Worm (Caenorhabditis elegans) whole organism, L4 larva: ENCODE results near the gene C25G4.17.

Source experiments
- F49E8.2 ChIP-seq: sonication (generic microtip); optimal IDR thresholded peaks from 2 replicates; lab custom pipeline; 2016; ENCODE audit warnings: missing compliant biosample characterization, mild to moderate bottlenecking, missing genetic modification characterization, borderline replicate concordance
- Y48G9A.11 ChIP-seq: fragments of 200-800 bp; sonication (Bioruptor generic); IDR thresholded peaks from 2 replicates; pipeline ENCODE4 v1.3.6; 2022; ENCODE audit warnings: missing genetic modification reagents, missing genetic modification characterization, missing compliant biosample characterization
- ZK337.2 ChIP-seq: fragments of 200-800 bp; sonication (Bioruptor generic); IDR thresholded peaks from 2 replicates; pipeline ENCODE4 v1.3.6; 2022; ENCODE audit warnings: missing genetic modification reagents, missing genetic modification characterization, missing compliant biosample characterization
- aha-1 ChIP-seq: fragments of 150-350 bp; peaks from one replicate; lab custom pipeline; 2014; ENCODE audit warnings: missing biosample characterization, missing genetic modification characterization
- aly-2 ChIP-seq: sonication (generic microtip); optimal IDR thresholded peaks from 2 replicates; lab custom pipeline; 2018; ENCODE audit warnings: missing biosample characterization, missing genetic modification characterization
- ama-1 ChIP-seq: fragments of 150-350 bp; optimal IDR thresholded peaks from 2 replicates; lab custom pipeline; 2014; ENCODE audit warnings: inconsistent platforms, mixed read lengths
- arid-1 ChIP-seq: fragments of 200-800 bp; sonication (Bioruptor generic); conservative IDR thresholded peaks from 2 replicates; pipeline ENCODE4 v1.3.6; 2022; ENCODE audit warnings: missing genetic modification reagents, missing genetic modification characterization, missing compliant biosample characterization
- ceh-20 ChIP-seq: fragments of 200-800 bp; sonication (Bioruptor generic); IDR thresholded peaks from 2 replicates; pipeline ENCODE4 v1.3.6; 2022; ENCODE audit warnings: missing genetic modification reagents, missing genetic modification characterization, missing compliant biosample characterization
- ces-1 ChIP-seq: fragments of 150-350 bp; sonication (generic microtip); optimal IDR thresholded peaks from 4 replicates; lab custom pipeline; 2014; ENCODE audit warnings: missing biosample characterization, missing genetic modification reagents, missing genetic modification characterization
- cey-2 ChIP-seq: sonication (generic microtip); optimal IDR thresholded peaks from 3 replicates; lab custom pipeline; 2017; ENCODE audit warnings: missing genetic modification characterization, mild to moderate bottlenecking, missing compliant biosample characterization, antibody characterized with exemption, borderline replicate concordance; ENCODE audit not compliant: insufficient read depth
- ctbp-1 ChIP-seq: fragments of 200-800 bp; sonication (Bioruptor generic); IDR thresholded peaks from 2 replicates; pipeline ENCODE4 v1.3.6; 2022; ENCODE audit warnings: missing genetic modification reagents, missing genetic modification characterization, missing compliant biosample characterization
- daf-16 ChIP-seq, 3 experiments: sonication (generic microtip); optimal IDR thresholded peaks; 2 replicates each; lab custom pipeline; 2016 to 2017; ENCODE audit warnings: missing genetic modification characterization in 3 of 3, missing genetic modification reagents in 3 of 3, mild to moderate bottlenecking in 2 of 3, missing compliant biosample characterization in 2 of 3, missing biosample characterization in 1 of 3, moderate library complexity in 1 of 3
- dmd-6 ChIP-seq: fragments of 200-800 bp; sonication (Bioruptor generic); IDR thresholded peaks from 2 replicates; pipeline ENCODE4 v1.3.6; 2022; ENCODE audit warnings: missing genetic modification reagents, missing genetic modification characterization, missing compliant biosample characterization
- dmd-8 ChIP-seq: fragments of 200-800 bp; sonication (Bioruptor generic); IDR thresholded peaks from 2 replicates; pipeline ENCODE4 v1.3.6; 2022; ENCODE audit warnings: missing genetic modification characterization, missing compliant biosample characterization
- dpl-1 ChIP-seq: fragments of 150-350 bp; optimal IDR thresholded peaks from 2 replicates; lab custom pipeline; 2014; ENCODE audit warnings: missing biosample characterization, missing genetic modification reagents, missing genetic modification characterization
- egl-27 ChIP-seq: sonication (generic microtip); optimal IDR thresholded peaks from 3 replicates; lab custom pipeline; 2017; ENCODE audit warnings: missing biosample characterization, missing genetic modification reagents, missing genetic modification characterization
- fkh-10 ChIP-seq: fragments of 150-350 bp; optimal IDR thresholded peaks from 2 replicates; lab custom pipeline; 2014; ENCODE audit warnings: missing biosample characterization, missing genetic modification reagents, missing genetic modification characterization
- hlh-11 ChIP-seq: fragments of 200-800 bp; sonication (Bioruptor generic); optimal IDR thresholded peaks from 2 replicates; lab custom pipeline; 2018; ENCODE audit warnings: mild to moderate bottlenecking, missing genetic modification characterization, missing compliant biosample characterization
- hlh-30 ChIP-seq: sonication (generic microtip); optimal IDR thresholded peaks from 2 replicates; lab custom pipeline; 2017; ENCODE audit warnings: antibody characterized with exemption, mild to moderate bottlenecking, missing genetic modification characterization, missing compliant biosample characterization; ENCODE audit not compliant: insufficient read depth
- lin-13 ChIP-seq: fragments of 150-350 bp; optimal IDR thresholded peaks from 2 replicates; lab custom pipeline; 2014; ENCODE audit warnings: missing biosample characterization, missing genetic modification reagents, missing genetic modification characterization
- lir-3 ChIP-seq: sonication (generic microtip); optimal IDR thresholded peaks from 2 replicates; lab custom pipeline; 2016; ENCODE audit warnings: mild to moderate bottlenecking, missing genetic modification characterization, missing compliant biosample characterization
- lsy-2 ChIP-seq, 2 experiments: fragments of 150-350 bp in 1 of 2; sonication (generic microtip) in 1 of 2; optimal IDR thresholded peaks; 2 replicates each; lab custom pipeline; 2014 to 2017; ENCODE audit warnings: missing biosample characterization in 2 of 2, missing genetic modification characterization in 2 of 2
- madf-5 ChIP-seq, 2 experiments: fragments of 200-800 bp; sonication (Bioruptor generic); IDR thresholded peaks; 2 replicates each; pipeline ENCODE4 v1.3.6; 2022; ENCODE audit warnings: missing compliant biosample characterization in 2 of 2, missing genetic modification characterization in 2 of 2
- mxl-3 ChIP-seq: fragments of 200-800 bp; sonication (Bioruptor generic); optimal IDR thresholded peaks from 2 replicates; lab custom pipeline; 2018; ENCODE audit warnings: mild to moderate bottlenecking, missing genetic modification characterization, missing compliant biosample characterization
- nhr-102 ChIP-seq: sonication (generic microtip); optimal IDR thresholded peaks from 2 replicates; lab custom pipeline; 2016; ENCODE audit warnings: mild to moderate bottlenecking, missing genetic modification characterization, moderate library complexity, missing compliant biosample characterization
- nhr-237 ChIP-seq: sonication (generic microtip); optimal IDR thresholded peaks from 2 replicates; lab custom pipeline; 2017; ENCODE audit warnings: missing biosample characterization, missing genetic modification characterization
- nhr-25 ChIP-seq: sonication (generic microtip); optimal IDR thresholded peaks from 2 replicates; lab custom pipeline; 2017; ENCODE audit warnings: missing genetic modification characterization, mild to moderate bottlenecking, missing compliant biosample characterization, antibody characterized with exemption, moderate library complexity, borderline replicate concordance; ENCODE audit not compliant: insufficient read depth
- nhr-28 ChIP-seq: fragments of 150-350 bp; optimal IDR thresholded peaks from 2 replicates; lab custom pipeline; 2014; ENCODE audit warnings: missing biosample characterization, missing genetic modification characterization
- nhr-48 ChIP-seq: sonication (generic microtip); optimal IDR thresholded peaks from 2 replicates; lab custom pipeline; 2016; ENCODE audit warnings: mild to moderate bottlenecking, missing genetic modification characterization, missing compliant biosample characterization
- pha-4 ChIP-seq, 2 experiments: fragments of 150-350 bp in 1 of 2; fragments of 200-800 bp in 1 of 2; sonication (Bioruptor generic) in 1 of 2; IDR thresholded peaks in 1 of 2; optimal IDR thresholded peaks in 1 of 2; 2 replicates each; pipeline versions ENCODE4 v1.3.6 to Lab custom; 2014 to 2022; ENCODE audit warnings: missing genetic modification characterization in 2 of 2, missing genetic modification reagents in 2 of 2, missing biosample characterization in 1 of 2, missing compliant biosample characterization in 1 of 2
- pqm-1 ChIP-seq: sonication (generic microtip); optimal IDR thresholded peaks from 2 replicates; lab custom pipeline; 2017; ENCODE audit warnings: missing biosample characterization, missing genetic modification characterization
- sdz-12 ChIP-seq: fragments of 200-800 bp; sonication (Bioruptor generic); optimal IDR thresholded peaks from 2 replicates; lab custom pipeline; 2018; ENCODE audit warnings: mild to moderate bottlenecking, missing genetic modification characterization, missing compliant biosample characterization
- snpc-1.2 ChIP-seq: fragments of 200-800 bp; sonication (Bioruptor generic); IDR thresholded peaks from 2 replicates; pipeline ENCODE4 v1.3.6; 2022; ENCODE audit warnings: missing genetic modification reagents, missing genetic modification characterization, missing compliant biosample characterization
- tag-97 ChIP-seq: fragments of 200-800 bp; sonication (Bioruptor generic); IDR thresholded peaks from 2 replicates; pipeline ENCODE4 v1.3.6; 2022; ENCODE audit warnings: missing genetic modification characterization, missing compliant biosample characterization
- tra-1 ChIP-seq: fragments of 200-800 bp; sonication (Bioruptor generic); IDR thresholded peaks from 2 replicates; pipeline ENCODE4 v1.3.6; 2022; ENCODE audit warnings: missing genetic modification reagents, missing genetic modification characterization, missing compliant biosample characterization
- unc-62 ChIP-seq, 3 experiments: fragments of 150-350 bp in 1 of 3; sonication (generic microtip); optimal IDR thresholded peaks in 2 of 3; peaks in 1 of 3; 1 replicate in 1 of 3; 2 replicates in 2 of 3; lab custom pipeline; 2014 to 2017; ENCODE audit warnings: missing biosample characterization in 3 of 3, missing genetic modification characterization in 3 of 3, missing genetic modification reagents in 3 of 3, missing genotype in 1 of 3
- vab-7 ChIP-seq: fragments of 200-800 bp; sonication (Bioruptor generic); IDR thresholded peaks from 2 replicates; pipeline ENCODE4 v1.3.6; 2022; ENCODE audit warnings: missing genetic modification reagents, missing genetic modification characterization, missing compliant biosample characterization
- zag-1 ChIP-seq: fragments of 150-350 bp; optimal IDR thresholded peaks from 2 replicates; lab custom pipeline; 2014; ENCODE audit warnings: missing biosample characterization, missing genetic modification characterization
- zfp-2 ChIP-seq: sonication (generic microtip); optimal IDR thresholded peaks from 2 replicates; lab custom pipeline; 2016; ENCODE audit warnings: mild to moderate bottlenecking, missing genetic modification characterization, missing compliant biosample characterization
- zip-11 ChIP-seq: fragments of 200-800 bp; sonication (Bioruptor generic); IDR thresholded peaks from 2 replicates; pipeline ENCODE4 v1.3.6; 2022; ENCODE audit warnings: missing genetic modification characterization, missing compliant biosample characterization
- ztf-11 ChIP-seq: fragments of 150-350 bp; optimal IDR thresholded peaks from 2 replicates; lab custom pipeline; 2014; ENCODE audit warnings: missing biosample characterization, missing genetic modification characterization
- ztf-7 ChIP-seq: fragments of 150-350 bp; optimal IDR thresholded peaks from 2 replicates; lab custom pipeline; 2014; ENCODE audit warnings: missing biosample characterization, missing genetic modification characterization

C25G4.17 gene

DNA sequence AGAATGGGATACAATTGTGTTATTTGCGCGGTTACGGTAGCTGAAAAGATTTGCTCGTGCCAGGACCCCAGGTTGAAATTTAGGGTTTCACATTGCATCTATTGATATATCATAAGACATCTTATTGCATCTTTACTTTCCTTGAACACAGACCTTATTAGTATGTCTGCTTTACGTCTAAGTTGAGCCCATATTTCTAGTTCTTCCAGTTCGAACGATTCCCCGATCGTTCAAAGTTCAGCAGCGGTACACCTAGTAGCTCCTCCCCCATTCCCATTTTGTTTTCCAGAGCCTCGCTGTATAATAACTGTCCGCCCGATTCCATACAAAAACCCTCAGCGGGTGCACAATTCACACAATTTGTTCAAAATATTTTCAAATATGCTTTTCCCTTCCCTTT lies at the start of gene C25G4.17:
TSS of gene C25G4.17 (plus strand) at position 301 of the 400 bp plus-strand sequence.
- no peak for TF ChIP-seq sdz-12 (GFP tag; lab: Kevin White, UChicago)
- TF ChIP-seq madf-5 (GFP tag; IDR thresholded peaks at IDR 0.05; lab: Robert Waterston, UW): no peak
- no peak for TF ChIP-seq dmd-8
- TF ChIP-seq lir-3 (tag; lab: Kevin White, UChicago): no peak
- TF ChIP-seq, all 104 proteins: peak for 0

ce11 chrIV:12396645-12397258 lies 45.1 kb upstream of the C25G4.17 start:
- TF ChIP-seq nhr-48 (peak; percentile 46), nhr-28 (tag; lab: Kevin White, UChicago) (peak; percentile 48), Y48G9A.11 (GFP tag; lab: Robert Waterston, UW) (no peak), hlh-30 (tag; lab: Kevin White, UChicago) (peak; percentile 59), nhr-25 (peak; percentile 8), aha-1 (tag; lab: Kevin White, UChicago) (peak; percentile 81), hlh-11 (tag; lab: Kevin White, UChicago) (peak; percentile 52), nhr-102 (tag; lab: Kevin White, UChicago) (no peak), mxl-3 (peak; percentile 44), dpl-1 (peak; percentile 13), lsy-2 (tag; optimal IDR thresholded peaks at IDR 0.05; lab: Kevin White, UChicago) (peak in 1 of 2 experiments; percentile 51), tag-97 (no peak), unc-62 (GFP tag; optimal IDR thresholded peaks at IDR 0.05 in 1 of 2; lab: Kevin White, UChicago) (peak in 1 of 2 experiments; percentile 57), unc-62 (tag; optimal IDR thresholded peaks at IDR 0.05; lab: Kevin White, UChicago) (no peak)

DNA sequence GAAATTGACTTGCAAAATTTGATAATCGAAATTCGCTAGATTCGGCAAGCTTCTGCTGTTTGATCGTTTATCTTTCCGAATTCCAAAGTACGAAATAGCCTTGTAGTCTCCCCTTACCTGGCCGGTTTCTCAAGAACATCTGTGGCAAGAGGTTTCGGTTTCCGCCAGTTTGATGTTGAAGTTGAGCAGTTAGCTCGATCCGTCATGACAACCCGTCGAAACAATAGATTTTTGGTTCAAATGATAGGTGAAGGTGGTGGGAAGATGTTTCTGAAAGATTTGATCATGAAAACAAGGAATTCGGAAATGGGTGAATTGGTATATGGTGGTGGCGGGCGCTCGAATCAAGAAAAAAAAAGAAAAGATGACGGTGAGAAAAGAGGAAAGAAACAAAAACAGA lies 43.4 kb upstream of the C25G4.17 start, which contains the start of gene acs-20:
TSS of gene acs-20 (minus strand) at position 270 of the 400 bp plus-strand sequence.
- TF ChIP-seq egl-27 (tag; lab: Kevin White, UChicago) (no peak), unc-62 (GFP tag; optimal IDR thresholded peaks at IDR 0.05 in 1 of 2; lab: Kevin White, UChicago) (peak in 1 of 2 experiments; percentile 76), unc-62 (tag; optimal IDR thresholded peaks at IDR 0.05; lab: Kevin White, UChicago) (no peak), ama-1 (lab: Kevin White, UChicago) (peak; percentile 1)

DNA sequence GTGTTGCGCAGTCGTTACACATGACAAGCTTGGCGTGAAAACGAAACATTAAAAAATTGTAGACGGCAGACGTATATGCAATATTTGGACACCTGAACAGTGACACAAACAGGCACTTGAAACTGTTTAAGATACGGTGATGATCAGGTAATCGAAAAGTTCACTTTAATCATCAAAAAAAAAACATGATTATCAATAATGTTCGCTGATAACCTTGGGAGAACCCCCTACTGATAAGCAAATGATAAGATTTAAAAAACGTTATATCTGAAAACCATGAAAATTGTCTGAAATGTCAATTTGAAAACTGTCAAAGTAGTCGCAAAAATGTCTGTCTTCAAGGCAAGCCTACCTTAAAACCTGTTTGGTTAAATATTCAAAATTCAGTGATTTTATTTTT lies 41.8 kb upstream of the C25G4.17 start:
- no peak for TF ChIP-seq zip-11 (GFP tag; lab: Robert Waterston, UW)
- TF ChIP-seq hlh-30 (tag; lab: Kevin White, UChicago): peak; percentile 45
- peak; percentile 58 for TF ChIP-seq hlh-11 (tag; lab: Kevin White, UChicago)
- no peak for TF ChIP-seq lin-13 (GFP tag; lab: Kevin White, UChicago)
- no peak for TF ChIP-seq daf-16 (GFP tag; optimal IDR thresholded peaks at IDR 0.05; lab: Kevin White, UChicago)
- TF ChIP-seq daf-16 (tag; optimal IDR thresholded peaks at IDR 0.05; lab: Kevin White, UChicago): peak; percentile 67
- TF ChIP-seq vab-7 (GFP tag; lab: Robert Waterston, UW): no peak
- TF ChIP-seq arid-1 (GFP tag; lab: Robert Waterston, UW): no peak
- TF ChIP-seq ztf-7: peak; percentile 50
- peak; percentile 55 for TF ChIP-seq cey-2 (tag; lab: Kevin White, UChicago)
- peak; percentile 24; the same call in 1 of the 2 replicates for TF ChIP-seq ceh-20 (GFP tag; lab: Robert Waterston, UW)
- TF ChIP-seq fkh-10 (GFP tag; lab: Kevin White, UChicago): no peak
- no peak for TF ChIP-seq ces-1 (GFP tag; lab: Kevin White, UChicago)
- peak; percentile 86 for TF ChIP-seq tra-1 (GFP tag; lab: Robert Waterston, UW)
- no peak for TF ChIP-seq aly-2 (tag; lab: Kevin White, UChicago)
- peak; percentile 80 for TF ChIP-seq pqm-1 (tag; lab: Kevin White, UChicago)
- TF ChIP-seq ZK337.2: no peak
- TF ChIP-seq snpc-1.2: no peak
- TF ChIP-seq nhr-237: no peak
- TF ChIP-seq mxl-3: peak; percentile 11
- peak; percentile 95 for TF ChIP-seq dmd-6 (GFP tag; lab: Robert Waterston, UW)
- no peak for TF ChIP-seq ztf-11
- no peak for TF ChIP-seq F49E8.2
- TF ChIP-seq nhr-48: peak; percentile 38
- TF ChIP-seq zag-1 (tag; lab: Kevin White, UChicago): no peak
- TF ChIP-seq ctbp-1: no peak
- no peak for TF ChIP-seq zfp-2
- 0 out of 2 replicates have a peak, but pooled peaks have one; percentile 14 for TF ChIP-seq pha-4 (GFP tag; IDR thresholded peaks at IDR 0.05; lab: Robert Waterston, UW)
- TF ChIP-seq pha-4 (tag; optimal IDR thresholded peaks at IDR 0.05; lab: Kevin White, UChicago): no peak
